Fruit fly (Drosophila melanogaster) whole organism, wandering third instar larva: ENCODE measurements around the gene CG10237.

Experiments
- CG32264 ChIP-seq: fragments of 200-800 bp; sonication (Bioruptor generic); optimal IDR thresholded peaks from 2 replicates; lab custom pipeline; 2016; ENCODE audit warnings: missing biosample characterization, missing genetic modification characterization
- CG9705 ChIP-seq: fragments of 200-800 bp; sonication (Bioruptor generic); optimal IDR thresholded peaks from 2 replicates; lab custom pipeline; 2018; ENCODE audit warnings: missing biosample characterization, mild to moderate bottlenecking, missing genetic modification characterization
- CrebA ChIP-seq: fragments of 200-800 bp; sonication (Bioruptor generic); optimal IDR thresholded peaks from 2 replicates; lab custom pipeline; 2016; ENCODE audit warnings: missing biosample characterization, mild to moderate bottlenecking, missing genetic modification characterization, borderline replicate concordance
- Dif ChIP-seq: fragments of 200-275, 200-300 bp; sonication (Bioruptor generic); optimal IDR thresholded peaks from 2 replicates; lab custom pipeline; 2018; ENCODE audit warnings: missing biosample characterization, missing genetic modification characterization; ENCODE audit not compliant: partially characterized antibody
- GATAd ChIP-seq: sonication (Bioruptor generic); optimal IDR thresholded peaks from 2 replicates; lab custom pipeline; 2016; ENCODE audit warnings: missing biosample characterization, missing genetic modification characterization
- HLH106 ChIP-seq: fragments of 200-800 bp; optimal IDR thresholded peaks from 3 replicates; lab custom pipeline; 2019; ENCODE audit warnings: missing biosample characterization, mild to moderate bottlenecking, missing genetic modification characterization, moderate library complexity
- Hnf4 ChIP-seq: fragments of 200-800 bp; sonication (Bioruptor generic); optimal IDR thresholded peaks from 2 replicates; lab custom pipeline; 2016; ENCODE audit warnings: missing biosample characterization, mild to moderate bottlenecking, missing genetic modification characterization
- Hr78 ChIP-seq: fragments of >200 bp; optimal IDR thresholded peaks from 2 replicates; lab custom pipeline; 2017; ENCODE audit warnings: missing biosample characterization, missing genetic modification characterization
- Hr83 ChIP-seq: fragments of 200-300 bp; sonication (Bioruptor generic); optimal IDR thresholded peaks from 2 replicates; lab custom pipeline; 2016; ENCODE audit warnings: missing biosample characterization, mild to moderate bottlenecking, missing genetic modification characterization, moderate library complexity; ENCODE audit not compliant: poor library complexity, severe bottlenecking
- Jra ChIP-seq: sonication (Bioruptor generic); optimal IDR thresholded peaks from 2 replicates; lab custom pipeline; 2016; ENCODE audit warnings: missing biosample characterization, missing genetic modification characterization
- OdsH ChIP-seq: fragments of 200-800 bp; sonication (Bioruptor generic); optimal IDR thresholded peaks from 2 replicates; lab custom pipeline; 2016; ENCODE audit warnings: missing biosample characterization, mild to moderate bottlenecking, missing genetic modification characterization
- Rel ChIP-seq, 2 experiments: fragments of 200-800 bp; sonication (Bioruptor generic) in 1 of 2; optimal IDR thresholded peaks; 2 replicates in 1 of 2; 3 replicates in 1 of 2; lab custom pipeline; 2016 to 2019; ENCODE audit warnings: mild to moderate bottlenecking in 2 of 2, missing biosample characterization in 2 of 2, missing genetic modification characterization in 2 of 2, moderate library complexity in 1 of 2
- Sp1 ChIP-seq: fragments of 200-800 bp; sonication (Bioruptor generic); optimal IDR thresholded peaks from 3 replicates; lab custom pipeline; 2019; ENCODE audit warnings: missing biosample characterization, mild to moderate bottlenecking, missing genetic modification characterization, moderate library complexity
- Vsx2 ChIP-seq: fragments of 200-300, 225-300 bp; sonication (Bioruptor generic); optimal IDR thresholded peaks from 2 replicates; lab custom pipeline; 2018; ENCODE audit warnings: missing biosample characterization, missing genetic modification characterization; ENCODE audit not compliant: partially characterized antibody
- br ChIP-seq: fragments of 200-800 bp; sonication (Bioruptor generic); optimal IDR thresholded peaks from 2 replicates; lab custom pipeline; 2016; ENCODE audit warnings: missing biosample characterization, missing genetic modification characterization
- brk ChIP-seq: fragments of 200-800 bp; sonication (Bioruptor generic); optimal IDR thresholded peaks from 2 replicates; lab custom pipeline; 2016; ENCODE audit warnings: missing biosample characterization, mild to moderate bottlenecking, missing genetic modification characterization
- dl ChIP-seq, 2 experiments: fragments of 175-275, 200-275 bp in 1 of 2; fragments of 200-275 bp in 1 of 2; sonication (Bioruptor generic); optimal IDR thresholded peaks; lab custom pipeline; 2018; ENCODE audit warnings: mild to moderate bottlenecking in 2 of 2, missing biosample characterization in 2 of 2, missing genetic modification characterization in 2 of 2, moderate library complexity in 2 of 2; ENCODE audit not compliant: partially characterized antibody in 2 of 2, insufficient read depth in 1 of 2
- dmrt93B ChIP-seq: fragments of 200-800 bp; sonication (Bioruptor generic); optimal IDR thresholded peaks from 2 replicates; lab custom pipeline; 2018; ENCODE audit warnings: missing biosample characterization, mild to moderate bottlenecking, missing genetic modification characterization
- dsf ChIP-seq: sonication (Bioruptor generic); optimal IDR thresholded peaks from 2 replicates; lab custom pipeline; 2016; ENCODE audit warnings: missing biosample characterization, missing genetic modification characterization, borderline replicate concordance
- ey ChIP-seq: fragments of 200-800 bp; sonication (Bioruptor generic); optimal IDR thresholded peaks from 2 replicates; lab custom pipeline; 2016; ENCODE audit warnings: missing biosample characterization, missing genetic modification characterization
- foxo ChIP-seq, 2 experiments: fragments of 200-800 bp; sonication (Bioruptor generic); optimal IDR thresholded peaks; 2 replicates in 1 of 2; 3 replicates in 1 of 2; lab custom pipeline; 2016 to 2017; ENCODE audit warnings: missing biosample characterization in 2 of 2, missing genetic modification characterization in 2 of 2
- fru ChIP-seq: fragments of 200-800 bp; sonication (Bioruptor generic); optimal IDR thresholded peaks from 3 replicates; lab custom pipeline; 2016; ENCODE audit warnings: missing biosample characterization, mild to moderate bottlenecking, missing genetic modification characterization
- h ChIP-seq: fragments of 200-800 bp; sonication (Bioruptor generic); optimal IDR thresholded peaks from 3 replicates; lab custom pipeline; 2016; ENCODE audit warnings: missing biosample characterization, mild to moderate bottlenecking, missing genetic modification characterization
- jim ChIP-seq: fragments of 175-275, 200-325 bp; sonication (Bioruptor generic); optimal IDR thresholded peaks from 2 replicates; lab custom pipeline; 2016; ENCODE audit warnings: missing biosample characterization, mild to moderate bottlenecking, missing genetic modification characterization
- lola ChIP-seq: fragments of >200 bp; optimal IDR thresholded peaks from 2 replicates; lab custom pipeline; 2017; ENCODE audit warnings: missing biosample characterization, missing genetic modification characterization
- pan ChIP-seq: fragments of >200 bp; optimal IDR thresholded peaks from 2 replicates; lab custom pipeline; 2017
- psq ChIP-seq: fragments of 200-800 bp; sonication (Bioruptor generic); optimal IDR thresholded peaks from 3 replicates; lab custom pipeline; 2017; ENCODE audit warnings: missing biosample characterization, mild to moderate bottlenecking, missing genetic modification characterization, moderate library complexity
- rgr ChIP-seq: fragments of 200-800 bp; sonication (Bioruptor generic); optimal IDR thresholded peaks from 3 replicates; lab custom pipeline; 2016; ENCODE audit warnings: missing biosample characterization, mild to moderate bottlenecking, missing genetic modification characterization
- sage ChIP-seq: fragments of 200-800 bp; sonication (Bioruptor generic); optimal IDR thresholded peaks from 2 replicates; lab custom pipeline; 2016; ENCODE audit warnings: missing biosample characterization, mild to moderate bottlenecking, missing genetic modification characterization
- sv ChIP-seq: fragments of 200-800 bp; sonication (Bioruptor generic); optimal IDR thresholded peaks from 3 replicates; lab custom pipeline; 2016; ENCODE audit warnings: missing biosample characterization, missing genetic modification characterization
- tai ChIP-seq: sonication (Bioruptor generic); optimal IDR thresholded peaks from 2 replicates; lab custom pipeline; 2016; ENCODE audit warnings: missing biosample characterization, missing genetic modification characterization
- woc ChIP-seq: sonication (Bioruptor generic); optimal IDR thresholded peaks from 2 replicates; lab custom pipeline; 2016; ENCODE audit warnings: missing biosample characterization, mild to moderate bottlenecking, missing genetic modification characterization

CG10237 gene

dm6 chr2L:19442627-19443026 lies at the start of gene CG10237:
CG10237 (minus strand) TSS chr2L:19442727.
- no peak for TF ChIP-seq HLH106
- no peak for TF ChIP-seq br (GFP tag; lab: Kevin White, UChicago)
- no peak for TF ChIP-seq psq (GFP tag; lab: Kevin White, UChicago)
- no peak for TF ChIP-seq sv
- TF ChIP-seq ey (GFP tag; lab: Kevin White, UChicago), result no peak
- no peak for TF ChIP-seq dl (GFP tag; optimal IDR thresholded peaks at IDR 0.05; lab: Kevin White, UChicago; ENCODE audit: insufficient read depth in 1 of 2, partially characterized antibody in 2 of 2)
- no peak for TF ChIP-seq rgr (GFP tag; lab: Kevin White, UChicago)
- TF ChIP-seq lola (GFP tag; lab: Kevin White, UChicago), result no peak
- no peak for TF ChIP-seq tai
- TF ChIP-seq GATAd (GFP tag; lab: Kevin White, UChicago), result no peak
- no peak for TF ChIP-seq woc (GFP tag; lab: Kevin White, UChicago)
- no peak for TF ChIP-seq Vsx2
- TF ChIP-seq jim (GFP tag; lab: Kevin White, UChicago), result no peak
- TF ChIP-seq CrebA, result no peak
- no peak for TF ChIP-seq CG9705 (GFP tag; lab: Kevin White, UChicago)

- TF ChIP-seq pan (lab: Kevin White, UChicago) (no peak), dsf (GFP tag; lab: Kevin White, UChicago) (no peak), Hr78 (GFP tag; lab: Kevin White, UChicago) (no peak), brk (GFP tag; lab: Kevin White, UChicago) (no peak), OdsH (GFP tag; lab: Kevin White, UChicago) (peak; percentile 74), sage (GFP tag; lab: Kevin White, UChicago) (no peak), dmrt93B (GFP tag; lab: Kevin White, UChicago) (no peak), rgr (GFP tag; lab: Kevin White, UChicago) (peak; percentile 83), Hnf4 (no peak), h (peak; percentile 77), Dif (GFP tag; lab: Kevin White, UChicago) (no peak), dl (GFP tag; optimal IDR thresholded peaks at IDR 0.05; lab: Kevin White, UChicago; ENCODE audit: insufficient read depth in 1 of 2, partially characterized antibody in 2 of 2) (no peak), CG32264 (GFP tag; lab: Kevin White, UChicago) (no peak), ey (GFP tag; lab: Kevin White, UChicago) (peak; percentile 43), Hr83 (GFP tag; lab: Kevin White, UChicago) (peak; percentile 3), HLH106 (peak; percentile 51), Jra (GFP tag; lab: Kevin White, UChicago) (no peak), Vsx2 (no peak), foxo (GFP tag; optimal IDR thresholded peaks at IDR 0.05; lab: Kevin White, UChicago) (peak in 1 of 2 experiments; percentile 73), GATAd (GFP tag; lab: Kevin White, UChicago) (no peak), Sp1 (peak; percentile 51), psq (GFP tag; lab: Kevin White, UChicago) (peak; percentile 58)
Measured at dm6 chr2L:19489997-19490461, 47.5 kb upstream of the CG10237 start, which contains the start of the genes CG10194 and CG18094. CG10194 (minus strand) TSS chr2L:19490104. CG18094 (plus strand) TSS chr2L:19490262.

- TF ChIP-seq Rel (GFP tag; optimal IDR thresholded peaks at IDR 0.05; lab: Kevin White, UChicago) (no peak), Rel (tag; optimal IDR thresholded peaks at IDR 0.05; lab: Kevin White, UChicago) (no peak), lola (GFP tag; lab: Kevin White, UChicago) (no peak), rgr (GFP tag; lab: Kevin White, UChicago) (no peak), br (GFP tag; lab: Kevin White, UChicago) (no peak), Jra (GFP tag; lab: Kevin White, UChicago) (no peak), tai (no peak), OdsH (GFP tag; lab: Kevin White, UChicago) (no peak), psq (GFP tag; lab: Kevin White, UChicago) (no peak)
Measured at dm6 chr2L:19487190-19487589, 44.7 kb upstream of the CG10237 start, which contains the start of gene CG13083. CG13083 (plus strand) TSS chr2L:19487490.

dm6 chr2L:19484539-19484938 lies 42.0 kb upstream of the CG10237 start, which contains the start of the genes CG10195 and CG13084:
CG10195 (minus strand) TSS chr2L:19484705.
CG13084 (plus strand) TSS chr2L:19484930.
- TF ChIP-seq fru, result no peak
